Worm (Caenorhabditis elegans): ENCODE measurements around the gene idpb-3.
A peak's percentile ranks its signal among the peaks of the same experiment; 100 is the strongest.

Gene idpb-3

ce11 chrII:5084225-5084624, 17.4 kb downstream of the idpb-3 start:
- TF ChIP-seq F10E7.11 (tag; optimal IDR thresholded peaks at IDR 0.05) (no peak), F52B5.7 (tag; optimal IDR thresholded peaks at IDR 0.05) (no peak)

ce11 chrII:5083341-5083740, 18.3 kb downstream of the idpb-3 start, which contains the start of gene C04G6.4:
Gene C04G6.4, minus strand, starts transcription at chrII:5083441.
- TF ChIP-seq F39B2.1 (GFP tag; IDR thresholded peaks at IDR 0.05): no peak
- TF ChIP-seq sptf-2 (GFP tag; optimal IDR thresholded peaks at IDR 0.05): no peak

- TF ChIP-seq lsy-27 (tag; optimal IDR thresholded peaks at IDR 0.05; ENCODE audit: borderline replicate concordance, insufficient read depth) (no peak), ztf-28 (GFP tag; IDR thresholded peaks at IDR 0.05) (no peak), ztf-3 (GFP tag; optimal IDR thresholded peaks at IDR 0.05) (no peak), rec-8 (tag; optimal IDR thresholded peaks at IDR 0.05) (no peak), pbrm-1 (GFP tag; IDR thresholded peaks at IDR 0.05) (no peak), egl-44 (GFP tag; IDR thresholded peaks at IDR 0.05) (no peak), xnd-1 (tag; optimal IDR thresholded peaks at IDR 0.05) (no peak), dox-1 (GFP tag; IDR thresholded peaks at IDR 0.05) (peak; percentile 54; the same call in 1 of the 2 replicates), lir-1 (GFP tag; conservative IDR thresholded peaks at IDR 0.05) (no peak), F39B2.1 (GFP tag; IDR thresholded peaks at IDR 0.05) (no peak), let-526 (GFP tag; IDR thresholded peaks at IDR 0.05) (no peak), B0035.1 (tag; optimal IDR thresholded peaks at IDR 0.05) (no peak), ztf-25 (GFP tag; IDR thresholded peaks at IDR 0.05) (no peak), F33H1.4 (GFP tag; IDR thresholded peaks at IDR 0.05) (peak; percentile 51), bed-2 (GFP tag; IDR thresholded peaks at IDR 0.05) (no peak), B0336.3 (GFP tag; IDR thresholded peaks at IDR 0.05) (no peak; the same call in 1 of the 2 replicates), egl-18 (GFP tag; IDR thresholded peaks at IDR 0.05) (no peak), attf-5 (GFP tag; optimal IDR thresholded peaks at IDR 0.05) (peak; percentile 11), nfyb-1 (GFP tag; IDR thresholded peaks at IDR 0.05) (no peak), athp-1 (tag; optimal IDR thresholded peaks at IDR 0.05) (no peak), cebp-2 (GFP tag; IDR thresholded peaks at IDR 0.05) (no peak), nhr-120 (GFP tag; IDR thresholded peaks at IDR 0.05) (no peak), unc-130 (GFP tag; optimal IDR thresholded peaks at IDR 0.05) (no peak), efl-1 (GFP tag; optimal IDR thresholded peaks at IDR 0.05) (peak; percentile 18), Y67H2A.10 (GFP tag; conservative IDR thresholded peaks at IDR 0.05) (no peak), F10E7.11 (tag; optimal IDR thresholded peaks at IDR 0.05) (no peak), F55B11.4 (tag; optimal IDR thresholded peaks at IDR 0.05; ENCODE audit: borderline replicate concordance, insufficient read depth) (no peak), ztf-18 (tag; optimal IDR thresholded peaks at IDR 0.05) (no peak), nfya-2 (GFP tag; IDR thresholded peaks at IDR 0.05) (no peak), ZK185.1 (tag; optimal IDR thresholded peaks at IDR 0.05; ENCODE audit: poor library complexity, severe bottlenecking) (peak; percentile 4), ztf-6 (GFP tag; IDR thresholded peaks at IDR 0.05) (no peak), unc-62 (GFP tag; optimal IDR thresholded peaks at IDR 0.05) (no peak), lsl-1 (GFP tag; optimal IDR thresholded peaks at IDR 0.05) (peak; percentile 45), mcd-1 (GFP tag; IDR thresholded peaks at IDR 0.05) (peak; percentile 50), snpc-3.4 (tag; optimal IDR thresholded peaks at IDR 0.05) (peak; percentile 25), C17E4.6 (GFP tag; IDR thresholded peaks at IDR 0.05) (no peak), nhr-179 (tag; optimal IDR thresholded peaks at IDR 0.05) (no peak), F49E8.2 (tag; optimal IDR thresholded peaks at IDR 0.05; ENCODE audit: insufficient read depth) (no peak), D2030.7 (GFP tag; IDR thresholded peaks at IDR 0.05) (peak; percentile 44), ekl-4 (GFP tag; IDR thresholded peaks at IDR 0.05) (no peak; the same call in 1 of the 2 replicates), tbp1 (GFP tag; optimal IDR thresholded peaks at IDR 0.05) (peak; percentile 44)
These were observed 20.3 kb downstream of the idpb-3 start, which contains the start of gene dsh-2 for ce11 chrII:5081124-5081913. Gene dsh-2, minus strand, starts transcription at chrII:5081174.
